Worm (Caenorhabditis elegans) whole organism, L4 larva: ENCODE data around the gene eppl-1.
A peak's percentile ranks its signal among the peaks of the same experiment; 100 is the strongest.

Experiments used
- F10B5.3 ChIP-seq: sonication (generic microtip); optimal IDR thresholded peaks from 2 replicates; lab custom pipeline; 2016; ENCODE audit warnings: mild to moderate bottlenecking, missing genetic modification characterization, missing compliant biosample characterization
- F44E2.7 ChIP-seq: fragments of 200-800 bp; sonication (Bioruptor generic); IDR thresholded peaks from 2 replicates; pipeline ENCODE4 v2.1.2; 2022; ENCODE audit warnings: missing genetic modification characterization, missing compliant biosample characterization
- ZK546.5 ChIP-seq, 2 experiments: sonication (generic microtip); optimal IDR thresholded peaks; 2 replicates each; lab custom pipeline; 2017; ENCODE audit warnings: missing biosample characterization in 2 of 2, missing genetic modification characterization in 2 of 2
- aha-1 ChIP-seq: fragments of 150-350 bp; peaks from one replicate; lab custom pipeline; 2014; ENCODE audit warnings: missing biosample characterization, missing genetic modification characterization
- ces-1 ChIP-seq: fragments of 150-350 bp; sonication (generic microtip); optimal IDR thresholded peaks from 4 replicates; lab custom pipeline; 2014; ENCODE audit warnings: missing biosample characterization, missing genetic modification reagents, missing genetic modification characterization
- daf-12 ChIP-seq: fragments of 150-350 bp; optimal IDR thresholded peaks from 2 replicates; lab custom pipeline; 2014; ENCODE audit warnings: missing biosample characterization, missing genetic modification reagents, missing genetic modification characterization
- daf-16 ChIP-seq, 3 experiments: sonication (generic microtip); optimal IDR thresholded peaks; 2 replicates each; lab custom pipeline; 2016 to 2017; ENCODE audit warnings: missing genetic modification characterization in 3 of 3, missing genetic modification reagents in 3 of 3, mild to moderate bottlenecking in 2 of 3, missing compliant biosample characterization in 2 of 3, missing biosample characterization in 1 of 3, moderate library complexity in 1 of 3
- dmd-6 ChIP-seq: fragments of 200-800 bp; sonication (Bioruptor generic); IDR thresholded peaks from 2 replicates; pipeline ENCODE4 v1.3.6; 2022; ENCODE audit warnings: missing genetic modification reagents, missing genetic modification characterization, missing compliant biosample characterization
- dve-1 ChIP-seq: sonication (generic microtip); optimal IDR thresholded peaks from 2 replicates; lab custom pipeline; 2017; ENCODE audit warnings: antibody characterized with exemption, mild to moderate bottlenecking, missing genetic modification characterization, missing compliant biosample characterization; ENCODE audit not compliant: insufficient read depth
- egl-43 ChIP-seq: fragments of 200-800 bp; sonication (Bioruptor generic); IDR thresholded peaks from 2 replicates; pipeline ENCODE4 v1.3.6; 2022; ENCODE audit warnings: missing genetic modification reagents, missing genetic modification characterization, missing compliant biosample characterization
- fos-1 ChIP-seq: fragments of 150-350 bp; optimal IDR thresholded peaks from 2 replicates; lab custom pipeline; 2014; ENCODE audit warnings: missing biosample characterization, missing genetic modification characterization
- hif-1 ChIP-seq, 2 experiments: sonication (generic microtip); optimal IDR thresholded peaks; 2 replicates each; lab custom pipeline; 2016 to 2017; ENCODE audit warnings: missing compliant biosample characterization in 2 of 2, missing genetic modification characterization in 2 of 2, missing genetic modification reagents in 2 of 2, missing genotype in 2 of 2, mild to moderate bottlenecking in 1 of 2
- hlh-11 ChIP-seq: fragments of 200-800 bp; sonication (Bioruptor generic); optimal IDR thresholded peaks from 2 replicates; lab custom pipeline; 2018; ENCODE audit warnings: mild to moderate bottlenecking, missing genetic modification characterization, missing compliant biosample characterization
- hlh-30 ChIP-seq: sonication (generic microtip); optimal IDR thresholded peaks from 2 replicates; lab custom pipeline; 2017; ENCODE audit warnings: antibody characterized with exemption, mild to moderate bottlenecking, missing genetic modification characterization, missing compliant biosample characterization; ENCODE audit not compliant: insufficient read depth
- hmg-1.1 ChIP-seq: fragments of 200-800 bp; sonication (Bioruptor generic); IDR thresholded peaks from 2 replicates; pipeline ENCODE4 v1.3.6; 2022; ENCODE audit warnings: missing genetic modification reagents, missing genetic modification characterization, missing compliant biosample characterization
- lim-7 ChIP-seq: fragments of 200-800 bp; sonication (Bioruptor generic); IDR thresholded peaks from 2 replicates; pipeline ENCODE4 v1.3.6; 2022; ENCODE audit warnings: missing genetic modification characterization, missing compliant biosample characterization
- lsy-2 ChIP-seq, 2 experiments: fragments of 150-350 bp in 1 of 2; sonication (generic microtip) in 1 of 2; optimal IDR thresholded peaks; 2 replicates each; lab custom pipeline; 2014 to 2017; ENCODE audit warnings: missing biosample characterization in 2 of 2, missing genetic modification characterization in 2 of 2
- mdl-1 ChIP-seq, 2 experiments: fragments of 150-350 bp in 1 of 2; sonication (generic microtip) in 1 of 2; optimal IDR thresholded peaks; 2 replicates each; lab custom pipeline; 2014 to 2017; ENCODE audit warnings: missing biosample characterization in 2 of 2, missing genetic modification characterization in 2 of 2
- mdt-29 ChIP-seq: fragments of 200-800 bp; sonication (Bioruptor generic); IDR thresholded peaks from 2 replicates; pipeline ENCODE4 v1.3.6; 2022; ENCODE audit warnings: missing genetic modification reagents, missing genetic modification characterization, missing compliant biosample characterization
- mep-1 ChIP-seq: fragments of 150-350 bp; sonication (generic microtip); optimal IDR thresholded peaks from 3 replicates; lab custom pipeline; 2014; ENCODE audit warnings: missing biosample characterization, missing genetic modification characterization
- mxl-3 ChIP-seq: fragments of 200-800 bp; sonication (Bioruptor generic); optimal IDR thresholded peaks from 2 replicates; lab custom pipeline; 2018; ENCODE audit warnings: mild to moderate bottlenecking, missing genetic modification characterization, missing compliant biosample characterization
- nhr-25 ChIP-seq: sonication (generic microtip); optimal IDR thresholded peaks from 2 replicates; lab custom pipeline; 2017; ENCODE audit warnings: missing genetic modification characterization, mild to moderate bottlenecking, missing compliant biosample characterization, antibody characterized with exemption, moderate library complexity, borderline replicate concordance; ENCODE audit not compliant: insufficient read depth
- nhr-28 ChIP-seq: fragments of 150-350 bp; optimal IDR thresholded peaks from 2 replicates; lab custom pipeline; 2014; ENCODE audit warnings: missing biosample characterization, missing genetic modification characterization
- nhr-48 ChIP-seq: sonication (generic microtip); optimal IDR thresholded peaks from 2 replicates; lab custom pipeline; 2016; ENCODE audit warnings: mild to moderate bottlenecking, missing genetic modification characterization, missing compliant biosample characterization
- nhr-76 ChIP-seq: fragments of 150-350 bp; optimal IDR thresholded peaks from 2 replicates; lab custom pipeline; 2014; ENCODE audit warnings: missing biosample characterization, missing genetic modification characterization
- nhr-77 ChIP-seq: fragments of 150-350 bp; optimal IDR thresholded peaks from 2 replicates; lab custom pipeline; 2014; ENCODE audit warnings: missing biosample characterization, missing genetic modification characterization
- php-3 ChIP-seq: fragments of 200-800 bp; sonication (Bioruptor generic); IDR thresholded peaks from 2 replicates; pipeline ENCODE4 v1.3.6; 2022; ENCODE audit warnings: missing genetic modification reagents, missing genetic modification characterization, missing compliant biosample characterization
- pqm-1 ChIP-seq: sonication (generic microtip); optimal IDR thresholded peaks from 2 replicates; lab custom pipeline; 2017; ENCODE audit warnings: missing biosample characterization, missing genetic modification characterization
- snpc-4 ChIP-seq: fragments of 150-350 bp; optimal IDR thresholded peaks from 2 replicates; lab custom pipeline; 2014; ENCODE audit warnings: missing biosample characterization, missing genetic modification characterization
- tra-1 ChIP-seq: fragments of 200-800 bp; sonication (Bioruptor generic); IDR thresholded peaks from 2 replicates; pipeline ENCODE4 v1.3.6; 2022; ENCODE audit warnings: missing genetic modification reagents, missing genetic modification characterization, missing compliant biosample characterization
- unc-62 ChIP-seq, 3 experiments: fragments of 150-350 bp in 1 of 3; sonication (generic microtip); optimal IDR thresholded peaks in 2 of 3; peaks in 1 of 3; 1 replicate in 1 of 3; 2 replicates in 2 of 3; lab custom pipeline; 2014 to 2017; ENCODE audit warnings: missing biosample characterization in 3 of 3, missing genetic modification characterization in 3 of 3, missing genetic modification reagents in 3 of 3, missing genotype in 1 of 3
- zag-1 ChIP-seq: fragments of 150-350 bp; optimal IDR thresholded peaks from 2 replicates; lab custom pipeline; 2014; ENCODE audit warnings: missing biosample characterization, missing genetic modification characterization
- zfp-3 ChIP-seq: fragments of 200-800 bp; sonication (Bioruptor generic); conservative IDR thresholded peaks from 2 replicates; pipeline ENCODE4 v1.3.6; 2022; ENCODE audit warnings: missing genetic modification reagents, missing genetic modification characterization, missing compliant biosample characterization
- zip-2 ChIP-seq: fragments of 150-350 bp; optimal IDR thresholded peaks from 2 replicates; lab custom pipeline; 2014; ENCODE audit warnings: missing biosample characterization, missing genetic modification characterization
- ztf-7 ChIP-seq: fragments of 150-350 bp; optimal IDR thresholded peaks from 2 replicates; lab custom pipeline; 2014; ENCODE audit warnings: missing biosample characterization, missing genetic modification characterization

The eppl-1 gene

DNA sequence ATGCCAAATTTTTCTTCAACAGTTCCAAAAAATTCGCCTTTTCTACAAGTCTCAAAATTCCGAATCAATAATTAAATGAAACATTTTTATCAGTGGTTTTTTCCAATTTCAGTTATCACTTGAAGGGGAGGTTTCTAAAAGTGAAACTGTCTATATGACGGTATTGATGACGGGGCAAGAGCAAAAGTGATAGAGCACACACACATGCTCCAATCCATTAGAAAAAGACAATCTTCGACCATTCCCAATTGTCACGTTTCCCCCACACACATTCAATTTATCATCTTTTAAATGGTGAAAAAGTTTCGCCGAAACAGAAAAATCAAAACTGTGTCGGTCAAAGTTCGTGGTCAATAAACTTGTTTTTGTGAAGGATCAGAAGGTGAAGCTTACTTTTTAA is 1.6 kb upstream of the eppl-1 start:
- TF ChIP-seq egl-43 (GFP tag; lab: Robert Waterston, UW) (no peak), daf-12 (tag; lab: Kevin White, UChicago) (no peak), lim-7 (GFP tag; lab: Robert Waterston, UW) (peak; percentile 9; the same call in 1 of the 2 replicates), dve-1 (tag; lab: Kevin White, UChicago) (peak; percentile 88), F44E2.7 (GFP tag; lab: Robert Waterston, UW) (no peak), lsy-2 (tag; optimal IDR thresholded peaks at IDR 0.05; lab: Kevin White, UChicago) (peak in 1 of 2 experiments; percentile 26), tra-1 (0 out of 2 replicates have a peak, but pooled peaks have one; percentile 41), hif-1 (tag; optimal IDR thresholded peaks at IDR 0.05; lab: Kevin White, UChicago) (peak in 1 of 2 experiments; percentile 81), mdl-1 (tag; optimal IDR thresholded peaks at IDR 0.05; lab: Kevin White, UChicago) (peak in 1 of 2 experiments; percentile 37), pqm-1 (tag; lab: Kevin White, UChicago) (peak; percentile 66), hlh-11 (peak; percentile 80), ZK546.5 (tag; optimal IDR thresholded peaks at IDR 0.05; lab: Kevin White, UChicago) (no peak), zip-2 (no peak), aha-1 (tag; lab: Kevin White, UChicago) (peak; percentile 74), zag-1 (tag; lab: Kevin White, UChicago) (no peak), hlh-30 (tag; lab: Kevin White, UChicago) (peak; percentile 42), nhr-25 (tag; lab: Kevin White, UChicago) (no peak), fos-1 (tag; lab: Kevin White, UChicago) (no peak), hmg-1.1 (GFP tag; lab: Robert Waterston, UW) (no peak), unc-62 (GFP tag; optimal IDR thresholded peaks at IDR 0.05 in 1 of 2; lab: Kevin White, UChicago) (peak in 1 of 2 experiments; percentile 48), unc-62 (tag; optimal IDR thresholded peaks at IDR 0.05; lab: Kevin White, UChicago) (no peak), mep-1 (tag; lab: Kevin White, UChicago) (peak; percentile 15), F10B5.3 (tag; lab: Kevin White, UChicago) (no peak), mxl-3 (GFP tag; lab: Kevin White, UChicago) (peak; percentile 8), daf-16 (GFP tag; optimal IDR thresholded peaks at IDR 0.05; lab: Kevin White, UChicago) (no peak), daf-16 (tag; optimal IDR thresholded peaks at IDR 0.05; lab: Kevin White, UChicago) (peak; percentile 53), ztf-7 (tag; lab: Kevin White, UChicago) (peak; percentile 47), zfp-3 (GFP tag; lab: Robert Waterston, UW) (no peak), nhr-28 (tag; lab: Kevin White, UChicago) (peak; percentile 54), nhr-48 (peak; percentile 12), nhr-76 (tag; lab: Kevin White, UChicago) (no peak), dmd-6 (GFP tag; lab: Robert Waterston, UW) (peak; percentile 94), php-3 (peak; percentile 74)

- peak; percentile 60 for TF ChIP-seq dmd-6 (GFP tag; lab: Robert Waterston, UW)
- TF ChIP-seq nhr-28 (tag; lab: Kevin White, UChicago) = peak; percentile 79
- TF ChIP-seq ces-1 (GFP tag; lab: Kevin White, UChicago) = no peak
- TF ChIP-seq mdt-29 (GFP tag; lab: Robert Waterston, UW) = no peak
- TF ChIP-seq mxl-3 (GFP tag; lab: Kevin White, UChicago) = peak; percentile 78
- TF ChIP-seq mdl-1 (tag; optimal IDR thresholded peaks at IDR 0.05; lab: Kevin White, UChicago) = peak in 1 of 2 experiments; percentile 23
- TF ChIP-seq daf-16 (GFP tag; optimal IDR thresholded peaks at IDR 0.05; lab: Kevin White, UChicago) = no peak
- peak; percentile 62 for TF ChIP-seq daf-16 (tag; optimal IDR thresholded peaks at IDR 0.05; lab: Kevin White, UChicago)
- peak; percentile 81 for TF ChIP-seq dve-1 (tag; lab: Kevin White, UChicago)
- TF ChIP-seq nhr-77 (tag; lab: Kevin White, UChicago) = peak; percentile 8
- TF ChIP-seq snpc-4 (tag; lab: Kevin White, UChicago) = no peak
- TF ChIP-seq hlh-11 = peak; percentile 59
- peak in 1 of 2 experiments; percentile 22 for TF ChIP-seq lsy-2 (tag; optimal IDR thresholded peaks at IDR 0.05; lab: Kevin White, UChicago)
- TF ChIP-seq pqm-1 (tag; lab: Kevin White, UChicago) = peak; percentile 96
- TF ChIP-seq tra-1 = no peak
Observed at ce11 chrIV:8450534-8450933, 1.0 kb downstream of the eppl-1 start.
